Fruit fly (Drosophila melanogaster): ENCODE results near the gene CG17141.

Gene CG17141

DNA sequence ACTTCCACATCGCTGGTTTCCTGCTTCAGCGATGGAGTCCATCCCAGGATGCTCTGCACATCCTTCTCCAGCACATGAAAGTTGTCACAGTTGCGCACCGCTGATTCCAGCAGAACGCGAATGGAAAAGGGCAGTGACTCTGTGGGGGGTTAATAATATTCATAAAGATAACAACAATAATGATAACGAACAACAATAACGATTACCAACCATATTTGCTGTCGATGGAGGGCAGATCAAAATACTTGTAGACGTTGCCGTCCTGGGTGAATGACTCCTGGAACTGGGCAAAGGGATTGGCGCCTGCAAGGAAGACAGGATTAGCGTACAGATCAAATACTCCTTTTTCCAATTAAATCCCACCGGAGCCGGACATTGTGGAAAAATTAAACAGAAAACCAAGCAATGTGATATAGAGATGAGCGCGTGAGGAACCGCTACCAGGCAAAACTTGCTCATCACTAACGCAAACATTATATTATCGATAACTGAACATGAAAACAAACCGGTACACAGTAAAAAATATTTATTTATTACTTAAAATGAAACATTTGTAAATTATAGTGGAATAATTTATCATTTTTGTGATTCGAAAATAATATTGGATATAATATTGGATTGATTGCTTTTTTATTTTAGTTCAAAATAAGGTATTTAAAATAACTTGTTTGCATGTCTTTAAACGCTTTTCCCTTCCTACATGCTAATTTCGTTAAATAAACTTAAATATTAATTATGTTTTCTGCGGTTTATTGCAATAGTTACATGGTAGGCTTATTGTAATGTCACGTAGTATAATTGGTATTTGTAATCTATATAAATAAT, 23.0 kb downstream of the CG17141 start, which contains the start of gene Irp-1A (continued):
- TF ChIP-seq CG31365 (tag; optimal IDR thresholded peaks at IDR 0.05) (no peak), CHES-1-like (GFP tag; optimal IDR thresholded peaks at IDR 0.05) (peak; percentile 58), CG16863 (GFP tag; optimal IDR thresholded peaks at IDR 0.05) (peak; percentile 22), CG2678 (tag; optimal IDR thresholded peaks at IDR 0.05) (peak; percentile 87), pnt (GFP tag; optimal IDR thresholded peaks at IDR 0.05) (no peak), CG6791 (GFP tag; IDR thresholded peaks at IDR 0.05; ENCODE audit: partially characterized antibody) (peak; percentile 79), disco-r (GFP tag; optimal IDR thresholded peaks at IDR 0.05) (no peak), CG13624 (GFP tag; optimal IDR thresholded peaks at IDR 0.05) (peak; percentile 47), Abd-B (GFP tag; optimal IDR thresholded peaks at IDR 0.05) (peak; percentile 37), tup (GFP tag; optimal IDR thresholded peaks at IDR 0.05) (no peak), sr (GFP tag; IDR thresholded peaks at IDR 0.05) (no peak), Awh (GFP tag; IDR thresholded peaks at IDR 0.05) (peak; percentile 71), aop (GFP tag; IDR thresholded peaks at IDR 0.05) (no peak), CG18011 (GFP tag; optimal IDR thresholded peaks at IDR 0.05) (peak; percentile 16), CG8290 (GFP tag; optimal IDR thresholded peaks at IDR 0.05) (peak; percentile 61), CG8290 (tag; optimal IDR thresholded peaks at IDR 0.05) (peak in 1 of 2 experiments; percentile 83), grau (tag; optimal IDR thresholded peaks at IDR 0.05) (peak; percentile 85), Sry-β (GFP tag; optimal IDR thresholded peaks at IDR 0.05) (peak; percentile 56), CG12299 (tag; optimal IDR thresholded peaks at IDR 0.05) (peak; percentile 62), CG9817 (tag; optimal IDR thresholded peaks at IDR 0.05) (peak; percentile 59), esg (GFP tag; conservative IDR thresholded peaks at IDR 0.05) (peak; percentile 47; the same call in 1 of the 2 replicates), Antp (GFP tag; optimal IDR thresholded peaks at IDR 0.05) (peak; percentile 19), CG14014 (GFP tag; IDR thresholded peaks at IDR 0.05) (peak; percentile 81), Meics (GFP tag; optimal IDR thresholded peaks at IDR 0.05) (peak; percentile 70), CG3407 (GFP tag; optimal IDR thresholded peaks at IDR 0.05) (peak; percentile 44), CG31388 (GFP tag; optimal IDR thresholded peaks at IDR 0.05) (peak; percentile 31), usp (GFP tag; optimal IDR thresholded peaks at IDR 0.05) (no peak), CG11504 (tag; optimal IDR thresholded peaks at IDR 0.05) (peak; percentile 85), CG6272 (GFP tag; IDR thresholded peaks at IDR 0.05) (peak; percentile 61), CG12391 (tag; optimal IDR thresholded peaks at IDR 0.05) (peak; percentile 91), Lim3 (GFP tag; IDR thresholded peaks at IDR 0.05) (no peak), chif (GFP tag; optimal IDR thresholded peaks at IDR 0.05) (no peak), CG3995 (GFP tag; optimal IDR thresholded peaks at IDR 0.05) (peak; percentile 61), Bgb (GFP tag; IDR thresholded peaks at IDR 0.05; ENCODE audit: partially characterized antibody) (peak; percentile 86), Ets97D (GFP tag; optimal IDR thresholded peaks at IDR 0.05) (peak; percentile 52), CG7271 (tag; optimal IDR thresholded peaks at IDR 0.05) (peak; percentile 80), CG16813 (GFP tag; IDR thresholded peaks at IDR 0.05; ENCODE audit: partially characterized antibody) (peak; percentile 81), cato (GFP tag; optimal IDR thresholded peaks at IDR 0.05; ENCODE audit: borderline replicate concordance) (no peak), CG7928 (GFP tag; optimal IDR thresholded peaks at IDR 0.05) (peak; percentile 12), emc (GFP tag; optimal IDR thresholded peaks at IDR 0.05) (no peak), hkb (optimal IDR thresholded peaks at IDR 0.05) (no peak), hkb (GFP tag; IDR thresholded peaks at IDR 0.05) (peak; percentile 77), croc (GFP tag; conservative IDR thresholded peaks at IDR 0.05) (0 out of 3 replicates have a peak, but pooled peaks have one; percentile 39), BtbVII (GFP tag; optimal IDR thresholded peaks at IDR 0.05) (peak; percentile 30), CG2120 (GFP tag; optimal IDR thresholded peaks at IDR 0.05) (peak; percentile 78), Xbp1 (GFP tag; optimal IDR thresholded peaks at IDR 0.05) (peak; percentile 75), al (GFP tag; IDR thresholded peaks at IDR 0.05) (peak; percentile 43; the same call in 1 of the 2 replicates), bigmax (GFP tag; optimal IDR thresholded peaks at IDR 0.05) (no peak), CG14667 (GFP tag; IDR thresholded peaks at IDR 0.05) (peak; percentile 55; the same call in 1 of the 2 replicates)
